Fruit fly (Drosophila melanogaster): Measurements from ENCODE around the gene CG33635.
A peak's percentile ranks its signal among the peaks of the same experiment; 100 is the strongest.

CG33635 gene

DNA sequence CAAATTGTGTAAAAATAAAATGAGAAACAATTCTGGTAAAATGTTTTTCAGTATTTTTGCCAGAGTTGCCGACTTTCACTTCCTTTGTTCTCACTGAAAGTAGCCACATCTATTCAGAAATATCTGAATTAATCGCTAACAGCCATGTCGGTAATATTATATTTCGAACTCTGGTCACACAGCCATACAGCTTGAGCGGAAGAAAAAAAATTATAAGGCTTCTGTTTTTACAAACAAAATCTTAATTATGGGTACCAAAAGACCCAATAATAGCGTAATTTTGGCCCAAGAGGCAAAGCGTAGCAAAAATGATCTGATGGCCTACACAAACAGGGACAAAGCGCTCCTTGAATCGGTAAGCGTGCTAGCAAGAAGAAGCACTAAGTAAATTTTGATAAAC, 2.5 kb downstream of the CG33635 start, which contains the start of gene CG3436 (continued):
- TF ChIP-seq en (GFP tag; optimal IDR thresholded peaks at IDR 0.05) (no peak), Atf6 (GFP tag; IDR thresholded peaks at IDR 0.05) (no peak), ci (GFP tag; IDR thresholded peaks at IDR 0.05) (no peak), jigr1 (GFP tag; IDR thresholded peaks at IDR 0.05) (no peak), CG14710 (tag; optimal IDR thresholded peaks at IDR 0.05) (peak; percentile 59), D19B (GFP tag; optimal IDR thresholded peaks at IDR 0.05) (no peak), CoRest (tag; optimal IDR thresholded peaks at IDR 0.05) (no peak), CG18764 (GFP tag; optimal IDR thresholded peaks at IDR 0.05) (no peak), Ravus (GFP tag; IDR thresholded peaks at IDR 0.05) (no peak), CG17802 (tag; optimal IDR thresholded peaks at IDR 0.05) (peak; percentile 33), row (GFP tag; IDR thresholded peaks at IDR 0.05) (no peak), CG11456 (GFP tag; IDR thresholded peaks at IDR 0.05) (no peak), nom (GFP tag; optimal IDR thresholded peaks at IDR 0.05) (peak; percentile 5), CG2116 (GFP tag; optimal IDR thresholded peaks at IDR 0.05) (peak; percentile 22), pzg (GFP tag; optimal IDR thresholded peaks at IDR 0.05) (peak; percentile 91), Gug (GFP tag; IDR thresholded peaks at IDR 0.05) (no peak), MTF-1 (GFP tag; optimal IDR thresholded peaks at IDR 0.05; ENCODE audit: borderline replicate concordance) (no peak), CG17186 (GFP tag; optimal IDR thresholded peaks at IDR 0.05) (no peak), ranshi (GFP tag; IDR thresholded peaks at IDR 0.05) (no peak), cwo (GFP tag; optimal IDR thresholded peaks at IDR 0.05) (no peak), sens (GFP tag) (peak; percentile 67), dmrt99B (tag; optimal IDR thresholded peaks at IDR 0.05) (no peak), CG2875 (GFP tag; optimal IDR thresholded peaks at IDR 0.05) (no peak), CG12104 (GFP tag; optimal IDR thresholded peaks at IDR 0.05) (no peak), hbn (GFP tag; IDR thresholded peaks at IDR 0.05; ENCODE audit: partially characterized antibody) (no peak), ewg (GFP tag; optimal IDR thresholded peaks at IDR 0.05) (no peak), Max (GFP tag; optimal IDR thresholded peaks at IDR 0.05) (no peak), eyg (GFP tag; optimal IDR thresholded peaks at IDR 0.05) (no peak), schlank (tag; optimal IDR thresholded peaks at IDR 0.05) (no peak), Stat92E (GFP tag; optimal IDR thresholded peaks at IDR 0.05) (peak in 1 of 3 experiments; percentile 2), Lpt (GFP tag; optimal IDR thresholded peaks at IDR 0.05) (no peak)

DNA sequence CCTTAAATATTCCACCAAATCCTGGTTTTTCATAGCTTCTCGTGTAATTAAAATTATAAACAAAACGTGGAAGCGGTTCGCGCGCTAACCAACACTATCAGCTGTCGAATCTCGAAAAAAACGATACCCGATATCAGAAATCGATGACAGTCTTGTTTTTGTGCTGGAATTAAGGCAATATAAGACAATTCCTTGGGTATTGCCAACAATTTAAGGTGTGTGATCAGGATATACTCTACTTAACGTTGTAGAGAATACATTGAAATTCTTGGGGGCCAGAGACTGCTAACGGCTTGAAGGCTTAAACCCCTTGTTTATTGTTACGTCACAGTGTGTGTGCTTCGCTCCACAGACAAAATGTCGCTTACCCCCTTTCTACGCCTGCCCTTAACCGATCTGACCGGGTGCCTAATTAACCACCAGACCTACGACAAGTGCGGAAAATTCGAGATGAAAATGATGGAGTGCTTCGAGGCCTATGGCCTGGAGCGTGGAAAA, 3.2 kb downstream of the CG33635 start, which contains the start of gene Pus10:
TSS of gene Pus10 (minus strand) at position 91 of the 498 bp plus-strand sequence.
- TF ChIP-seq nmo (GFP tag; optimal IDR thresholded peaks at IDR 0.05) (peak; percentile 6), CG11560 (tag; IDR thresholded peaks at IDR 0.05) (no peak), bsh (GFP tag; optimal IDR thresholded peaks at IDR 0.05) (peak in 1 of 2 experiments; percentile 10), CG7745 (tag; optimal IDR thresholded peaks at IDR 0.05) (peak; percentile 15), CG2202 (tag; optimal IDR thresholded peaks at IDR 0.05) (no peak), ken (GFP tag; IDR thresholded peaks at IDR 0.05) (no peak), CG33213 (GFP tag; optimal IDR thresholded peaks at IDR 0.05) (no peak), tgo (GFP tag; IDR thresholded peaks at IDR 0.05) (no peak), HLH4C (GFP tag; IDR thresholded peaks at IDR 0.05; ENCODE audit: partially characterized antibody) (no peak), pfk (GFP tag; optimal IDR thresholded peaks at IDR 0.05) (no peak), YL-1 (GFP tag; optimal IDR thresholded peaks at IDR 0.05) (peak; percentile 55), h (optimal IDR thresholded peaks at IDR 0.05) (no peak), CG1603 (tag; optimal IDR thresholded peaks at IDR 0.05) (peak; percentile 14), CG2875 (GFP tag; optimal IDR thresholded peaks at IDR 0.05) (no peak), br (optimal IDR thresholded peaks at IDR 0.05) (no peak), CG15479 (GFP tag; optimal IDR thresholded peaks at IDR 0.05) (no peak), Atf3 (GFP tag; optimal IDR thresholded peaks at IDR 0.05) (no peak), tna (GFP tag; IDR thresholded peaks at IDR 0.05; ENCODE audit: partially characterized antibody) (no peak), wek (GFP tag; optimal IDR thresholded peaks at IDR 0.05) (no peak), Scr (GFP tag; IDR thresholded peaks at IDR 0.05; ENCODE audit: partially characterized antibody) (no peak), CG12071 (GFP tag; optimal IDR thresholded peaks at IDR 0.05) (no peak), Doc3 (GFP tag; IDR thresholded peaks at IDR 0.05; ENCODE audit: partially characterized antibody) (no peak)
